Fruit fly (Drosophila melanogaster): ENCODE data around the gene CG43348.
A peak's percentile ranks its signal among the peaks of the same experiment; 100 is the strongest.

CG43348 gene

dm6 chr2L:1172704-1173107, 26.5 kb upstream of the CG43348 start, which contains the start of the genes Charon and CG4887 (continued):
- TF ChIP-seq CG4360 (GFP tag; IDR thresholded peaks at IDR 0.05) (no peak), CG11723 (GFP tag; optimal IDR thresholded peaks at IDR 0.05) (no peak), mirr (GFP tag; optimal IDR thresholded peaks at IDR 0.05) (peak; percentile 5), gro (GFP tag; optimal IDR thresholded peaks at IDR 0.05) (peak; percentile 83), HmgD (GFP tag; optimal IDR thresholded peaks at IDR 0.05) (peak; percentile 71), Sox100B (GFP tag; optimal IDR thresholded peaks at IDR 0.05) (no peak), kay (GFP tag; optimal IDR thresholded peaks at IDR 0.05) (peak; percentile 70), Lpt (GFP tag; optimal IDR thresholded peaks at IDR 0.05) (no peak), Sox102F (GFP tag; optimal IDR thresholded peaks at IDR 0.05) (no peak), Nf-YA (GFP tag; IDR thresholded peaks at IDR 0.05) (peak; percentile 52; the same call in 1 of the 2 replicates), h (optimal IDR thresholded peaks at IDR 0.05) (no peak), btn (GFP tag; optimal IDR thresholded peaks at IDR 0.05) (no peak), otp (GFP tag; IDR thresholded peaks at IDR 0.05) (no peak), ewg (GFP tag; optimal IDR thresholded peaks at IDR 0.05) (peak; percentile 61), ara (GFP tag; IDR thresholded peaks at IDR 0.05) (peak; percentile 75; the same call in 1 of the 2 replicates), sna (GFP tag; IDR thresholded peaks at IDR 0.05; ENCODE audit: partially characterized antibody) (peak; percentile 69), scrt (GFP tag; optimal IDR thresholded peaks at IDR 0.05) (no peak), wek (GFP tag; optimal IDR thresholded peaks at IDR 0.05) (no peak), chm (GFP tag; IDR thresholded peaks at IDR 0.05) (peak; percentile 61; the same call in 1 of the 2 replicates), eve (GFP tag; optimal IDR thresholded peaks at IDR 0.05) (no peak), CG8924 (tag; optimal IDR thresholded peaks at IDR 0.05) (no peak), fu2 (GFP tag; optimal IDR thresholded peaks at IDR 0.05) (peak; percentile 87), BEAF-32 (GFP tag; optimal IDR thresholded peaks at IDR 0.05) (peak; percentile 84), CG14441 (GFP tag; IDR thresholded peaks at IDR 0.05) (peak; percentile 78), trh (GFP tag; optimal IDR thresholded peaks at IDR 0.05) (peak; percentile 73), gsb (GFP tag; IDR thresholded peaks at IDR 0.05) (no peak), Usf (GFP tag; optimal IDR thresholded peaks at IDR 0.05) (peak; percentile 53), Deaf1 (tag; optimal IDR thresholded peaks at IDR 0.05) (peak; percentile 44), seq (GFP tag; IDR thresholded peaks at IDR 0.05) (peak; percentile 69), tna (GFP tag; IDR thresholded peaks at IDR 0.05; ENCODE audit: partially characterized antibody) (no peak), ssp (GFP tag; IDR thresholded peaks at IDR 0.05) (peak; percentile 71), wor (GFP tag; IDR thresholded peaks at IDR 0.05) (peak; percentile 57; the same call in 1 of the 2 replicates), dan (GFP tag; IDR thresholded peaks at IDR 0.05) (no peak), hkb (optimal IDR thresholded peaks at IDR 0.05) (no peak), hkb (GFP tag; IDR thresholded peaks at IDR 0.05) (peak; percentile 76), Scr (GFP tag; IDR thresholded peaks at IDR 0.05; ENCODE audit: partially characterized antibody) (peak; percentile 82), pum (GFP tag; optimal IDR thresholded peaks at IDR 0.05) (peak; percentile 90), CrebB (tag; optimal IDR thresholded peaks at IDR 0.05) (peak; percentile 52), H2.0 (GFP tag; IDR thresholded peaks at IDR 0.05) (peak; percentile 56), CG3995 (GFP tag; optimal IDR thresholded peaks at IDR 0.05) (peak; percentile 61), CG9876 (GFP tag; optimal IDR thresholded peaks at IDR 0.05) (peak; percentile 71), CG11398 (GFP tag; optimal IDR thresholded peaks at IDR 0.05) (peak; percentile 67), CG10209 (GFP tag; optimal IDR thresholded peaks at IDR 0.05) (peak; percentile 75), z (GFP tag; IDR thresholded peaks at IDR 0.05) (no peak), Ets65A (GFP tag) (peak; percentile 98), CG7786 (GFP tag; optimal IDR thresholded peaks at IDR 0.05) (peak; percentile 88), CG11247 (GFP tag; IDR thresholded peaks at IDR 0.05) (peak; percentile 79), CG13775 (GFP tag; optimal IDR thresholded peaks at IDR 0.05) (peak; percentile 88), sisA (GFP tag; IDR thresholded peaks at IDR 0.05) (peak; percentile 87), CG7556 (GFP tag; optimal IDR thresholded peaks at IDR 0.05) (no peak), CG11456 (GFP tag; IDR thresholded peaks at IDR 0.05) (peak; percentile 82), Neu2 (GFP tag; optimal IDR thresholded peaks at IDR 0.05; ENCODE audit: borderline replicate concordance) (peak; percentile 49), CG2678 (tag; optimal IDR thresholded peaks at IDR 0.05) (no peak)

All from whole organism, embryonic.